Worm (Caenorhabditis elegans): ENCODE results near the gene nspb-9.

DNA sequence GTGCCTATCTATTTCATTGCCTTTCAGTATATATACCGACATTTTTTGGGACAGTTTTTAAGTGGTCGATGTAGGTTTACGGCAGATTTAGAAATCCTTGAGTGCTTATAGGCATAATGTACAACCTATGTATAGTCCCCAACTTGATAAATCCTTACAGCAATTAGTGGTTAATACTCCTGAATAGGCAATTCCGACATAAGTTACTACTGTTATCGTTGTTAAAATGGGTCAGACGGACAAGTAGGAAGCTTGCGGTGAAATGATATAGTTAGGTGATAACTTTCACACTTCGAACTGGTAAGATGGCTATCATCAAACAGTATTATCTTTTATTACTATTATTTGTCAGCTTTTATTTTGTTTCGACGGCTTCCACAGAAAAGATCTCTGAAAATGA, 42.1 kb downstream of the nspb-9 start, which contains the start of gene mltn-10:
- no peak for TF ChIP-seq ctbp-1 (GFP tag; IDR thresholded peaks at IDR 0.05)
- TF ChIP-seq zip-2 (tag; optimal IDR thresholded peaks at IDR 0.05): no peak
- no peak for TF ChIP-seq lin-13 (GFP tag; optimal IDR thresholded peaks at IDR 0.05)
- TF ChIP-seq skn-1 (tag; optimal IDR thresholded peaks at IDR 0.05): no peak
- TF ChIP-seq ZK546.5 (tag; optimal IDR thresholded peaks at IDR 0.05): no peak
- no peak for TF ChIP-seq ceh-62 (tag; optimal IDR thresholded peaks at IDR 0.05)
- no peak for TF ChIP-seq fkh-10 (GFP tag; optimal IDR thresholded peaks at IDR 0.05)
